Worm (Caenorhabditis elegans) whole organism, L1 larva: ENCODE results near the gene C03G6.17.

Source experiments
- C16A3.4 ChIP-seq: fragments of 150-350 bp; optimal IDR thresholded peaks from 2 replicates; lab custom pipeline; 2014; ENCODE audit warnings: missing biosample characterization, missing genetic modification characterization
- C34B4.2 ChIP-seq: sonication (generic microtip); optimal IDR thresholded peaks from 2 replicates; lab custom pipeline; 2017; ENCODE audit warnings: mild to moderate bottlenecking, missing genetic modification characterization, missing compliant biosample characterization
- Y116A8C.19 ChIP-seq: sonication (generic microtip); optimal IDR thresholded peaks from 2 replicates; lab custom pipeline; 2016; ENCODE audit warnings: missing compliant biosample characterization, missing genetic modification characterization, borderline replicate concordance
- aha-1 ChIP-seq: fragments of 150-350 bp; optimal IDR thresholded peaks from 2 replicates; lab custom pipeline; 2014; ENCODE audit warnings: missing biosample characterization, missing genetic modification characterization
- ama-1 ChIP-seq: fragments of 150-350 bp; optimal IDR thresholded peaks from 2 replicates; lab custom pipeline; 2014
- blmp-1 ChIP-seq: fragments of 150-350 bp; optimal IDR thresholded peaks from 2 replicates; lab custom pipeline; 2014; ENCODE audit warnings: missing biosample characterization, missing genetic modification characterization
- ceh-63 ChIP-seq: fragments of 200-800 bp; sonication (Bioruptor generic); optimal IDR thresholded peaks from 2 replicates; lab custom pipeline; 2018; ENCODE audit warnings: mild to moderate bottlenecking, missing genetic modification characterization, missing compliant biosample characterization
- ceh-8 ChIP-seq: fragments of 200-800 bp; sonication (Bioruptor generic); optimal IDR thresholded peaks from 2 replicates; lab custom pipeline; 2018; ENCODE audit warnings: mild to moderate bottlenecking, missing genetic modification characterization, moderate library complexity, missing compliant biosample characterization
- ceh-82 ChIP-seq, 3 experiments: fragments of 150-350 bp in 1 of 3; sonication (generic microtip) in 2 of 3; optimal IDR thresholded peaks; 2 replicates each; lab custom pipeline; 2014 to 2017; ENCODE audit warnings: missing biosample characterization in 3 of 3, missing genetic modification characterization in 3 of 3
- ces-1 ChIP-seq: fragments of 150-350 bp; optimal IDR thresholded peaks from 2 replicates; lab custom pipeline; 2014; ENCODE audit warnings: missing biosample characterization, missing genetic modification reagents, missing genetic modification characterization
- efl-1 ChIP-seq, 4 experiments: fragments of 150-350 bp; optimal IDR thresholded peaks in 3 of 4; peaks in 1 of 4; 1 replicate in 1 of 4; 2 replicates in 3 of 4; lab custom pipeline; 2014; ENCODE audit warnings: missing biosample characterization in 2 of 4, missing genetic modification characterization in 2 of 4, missing genetic modification reagents in 2 of 4
- egl-13 ChIP-seq: sonication (generic microtip); optimal IDR thresholded peaks from 2 replicates; lab custom pipeline; 2016; ENCODE audit warnings: missing genotype, missing genetic modification reagents, missing genetic modification characterization, missing compliant biosample characterization
- egl-27 ChIP-seq, 2 experiments: fragments of 150-350 bp in 1 of 2; sonication (generic microtip); optimal IDR thresholded peaks; 3 replicates each; lab custom pipeline; 2017 to 2018; ENCODE audit warnings: missing biosample characterization in 2 of 2, missing genetic modification characterization in 2 of 2, missing genetic modification reagents in 2 of 2
- elt-3 ChIP-seq, 6 experiments: fragments of 150-350 bp in 1 of 6; sonication (generic microtip); optimal IDR thresholded peaks; 2 replicates each; lab custom pipeline; 2017 to 2018; ENCODE audit warnings: missing biosample characterization in 6 of 6, missing genetic modification characterization in 6 of 6, inconsistent platforms in 1 of 6
- ets-5 ChIP-seq: fragments of 200-800 bp; sonication (Bioruptor generic); IDR thresholded peaks from 2 replicates; pipeline ENCODE4 v1.3.6; 2022; ENCODE audit warnings: missing genetic modification characterization, missing compliant biosample characterization
- fkh-4 ChIP-seq: sonication (generic microtip); optimal IDR thresholded peaks from 2 replicates; lab custom pipeline; 2016; ENCODE audit warnings: missing compliant biosample characterization, missing genetic modification characterization, borderline replicate concordance
- fkh-8 ChIP-seq: sonication (generic microtip); optimal IDR thresholded peaks from 2 replicates; lab custom pipeline; 2016; ENCODE audit warnings: mild to moderate bottlenecking, missing genetic modification characterization, missing compliant biosample characterization
- grh-1 ChIP-seq: fragments of 200-800 bp; sonication (Bioruptor generic); IDR thresholded peaks from 2 replicates; pipeline ENCODE4 v1.3.6; 2022; ENCODE audit warnings: missing genetic modification reagents, missing genetic modification characterization, missing compliant biosample characterization
- hlh-4 ChIP-seq: sonication (generic microtip); optimal IDR thresholded peaks from 2 replicates; lab custom pipeline; 2016; ENCODE audit warnings: mild to moderate bottlenecking, missing genetic modification characterization, missing compliant biosample characterization
- irx-1 ChIP-seq: sonication (generic microtip); optimal IDR thresholded peaks from 2 replicates; lab custom pipeline; 2016; ENCODE audit warnings: missing genetic modification characterization, missing compliant biosample characterization
- isw-1 ChIP-seq: fragments of 200-800 bp; sonication (Bioruptor generic); IDR thresholded peaks from 2 replicates; pipeline ENCODE4 v1.3.6; 2022; ENCODE audit warnings: missing genetic modification characterization, missing compliant biosample characterization
- lin-14 ChIP-seq: fragments of 200-800 bp; sonication (Bioruptor generic); optimal IDR thresholded peaks from 2 replicates; lab custom pipeline; 2018; ENCODE audit warnings: mild to moderate bottlenecking, missing genetic modification characterization, moderate library complexity, missing compliant biosample characterization
- lin-39 ChIP-seq: fragments of 150-350 bp; optimal IDR thresholded peaks from 2 replicates; lab custom pipeline; 2014; ENCODE audit warnings: missing biosample characterization, missing genetic modification reagents, missing genetic modification characterization
- lir-3 ChIP-seq: sonication (generic microtip); optimal IDR thresholded peaks from 2 replicates; lab custom pipeline; 2016; ENCODE audit warnings: mild to moderate bottlenecking, missing genetic modification characterization, moderate library complexity, missing compliant biosample characterization; ENCODE audit not compliant: poor library complexity
- mdl-1 ChIP-seq, 2 experiments: fragments of 150-350 bp; optimal IDR thresholded peaks; 2 replicates each; lab custom pipeline; 2014 to 2017; ENCODE audit warnings: missing biosample characterization in 2 of 2, missing genetic modification characterization in 2 of 2, inconsistent platforms in 1 of 2
- mef-2 ChIP-seq: fragments of 150-350 bp; optimal IDR thresholded peaks from 2 replicates; lab custom pipeline; 2014; ENCODE audit warnings: missing biosample characterization, missing genetic modification characterization
- nhr-12 ChIP-seq: sonication (generic microtip); optimal IDR thresholded peaks from 2 replicates; lab custom pipeline; 2017; ENCODE audit warnings: missing biosample characterization, missing genetic modification characterization
- nhr-237 ChIP-seq: fragments of 150-350 bp; optimal IDR thresholded peaks from 2 replicates; lab custom pipeline; 2014; ENCODE audit warnings: missing biosample characterization, missing genetic modification characterization
- nhr-77 ChIP-seq: fragments of 150-350 bp; optimal IDR thresholded peaks from 2 replicates; lab custom pipeline; 2014; ENCODE audit warnings: missing biosample characterization, missing genetic modification characterization
- nhr-85 ChIP-seq: sonication (generic microtip); peaks from one replicate; lab custom pipeline; 2016; ENCODE audit warnings: missing genetic modification characterization, inconsistent platforms, missing compliant biosample characterization
- pax-3 ChIP-seq: fragments of 200-800 bp; sonication (Bioruptor generic); optimal IDR thresholded peaks from 2 replicates; lab custom pipeline; 2018; ENCODE audit warnings: mild to moderate bottlenecking, missing genetic modification characterization, moderate library complexity, missing compliant biosample characterization
- snpc-4 ChIP-seq: fragments of 150-350 bp; optimal IDR thresholded peaks from 2 replicates; lab custom pipeline; 2014; ENCODE audit warnings: missing biosample characterization, missing genetic modification characterization
- sox-4 ChIP-seq: sonication (generic microtip); optimal IDR thresholded peaks from 2 replicates; lab custom pipeline; 2016; ENCODE audit warnings: missing genetic modification characterization, missing compliant biosample characterization
- vab-15 ChIP-seq: sonication (generic microtip); optimal IDR thresholded peaks from 2 replicates; lab custom pipeline; 2017; ENCODE audit warnings: missing genotype, mild to moderate bottlenecking, missing genetic modification characterization, missing compliant biosample characterization
- xbp-1 ChIP-seq: sonication (generic microtip); optimal IDR thresholded peaks from 2 replicates; lab custom pipeline; 2016; ENCODE audit warnings: missing genetic modification characterization, missing compliant biosample characterization
- zag-1 ChIP-seq: fragments of 150-350 bp; optimal IDR thresholded peaks from 2 replicates; lab custom pipeline; 2014; ENCODE audit warnings: missing biosample characterization, missing genetic modification characterization
- zip-4 ChIP-seq: fragments of 200-800 bp; sonication (Bioruptor generic); optimal IDR thresholded peaks from 2 replicates; lab custom pipeline; 2018; ENCODE audit warnings: mild to moderate bottlenecking, missing genetic modification characterization, moderate library complexity, missing compliant biosample characterization
- ztf-4 ChIP-seq: fragments of 150-350 bp; optimal IDR thresholded peaks from 2 replicates; lab custom pipeline; 2014; ENCODE audit warnings: missing biosample characterization, missing genetic modification characterization

The C03G6.17 gene

ce11 chrV:7402355-7402754 is 21.4 kb upstream of the C03G6.17 start, which contains the start of gene srj-13:
srj-13 (plus strand) TSS chrV:7402655.
- TF ChIP-seq ets-5 (GFP tag; lab: Robert Waterston, UW) (no peak), lin-14 (GFP tag; lab: Kevin White, UChicago) (no peak), zip-4 (no peak), pax-3 (tag; lab: Kevin White, UChicago) (no peak), blmp-1 (tag; lab: Kevin White, UChicago) (no peak), elt-3 (tag; optimal IDR thresholded peaks at IDR 0.05; lab: Kevin White, UChicago) (no peak), mef-2 (no peak), sox-4 (tag; lab: Kevin White, UChicago) (no peak), C34B4.2 (tag; lab: Kevin White, UChicago) (no peak), egl-13 (tag; lab: Kevin White, UChicago) (no peak), ceh-8 (GFP tag; lab: Kevin White, UChicago) (no peak), xbp-1 (tag; lab: Kevin White, UChicago) (no peak), nhr-12 (tag; lab: Kevin White, UChicago) (no peak), fkh-8 (tag; lab: Kevin White, UChicago) (no peak)

DNA sequence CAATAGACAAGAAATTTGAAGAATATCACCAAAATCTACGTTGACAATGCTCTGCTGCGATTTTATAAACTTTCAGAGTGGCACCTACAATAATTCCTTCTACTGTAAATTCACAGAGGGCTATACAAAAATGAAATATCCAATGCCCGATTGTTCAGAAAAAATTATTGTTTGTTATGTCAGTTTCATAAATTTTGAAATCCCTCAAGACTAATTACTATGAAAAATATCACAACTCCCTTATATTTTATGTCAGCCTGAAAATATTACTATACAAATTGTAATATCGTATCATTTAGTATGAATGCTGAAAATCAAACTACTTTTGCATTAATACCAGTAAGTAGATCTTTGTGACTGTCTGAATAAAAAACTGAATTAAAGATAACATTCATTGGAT is 19.7 kb upstream of the C03G6.17 start, which contains the start of gene srx-60:
TSS of gene srx-60 (plus strand) at position 301 of the 400 bp plus-strand sequence.
- TF ChIP-seq lir-3 (no peak), nhr-85 (no peak), ceh-82 (tag; optimal IDR thresholded peaks at IDR 0.05; lab: Kevin White, UChicago) (no peak), zag-1 (no peak), lin-39 (tag; lab: Kevin White, UChicago) (no peak), nhr-12 (tag; lab: Kevin White, UChicago) (no peak), efl-1 (optimal IDR thresholded peaks at IDR 0.05; lab: Kevin White, UChicago) (no peak), efl-1 (GFP tag; optimal IDR thresholded peaks at IDR 0.05 in 1 of 2; lab: Kevin White, UChicago) (no peak), snpc-4 (tag; lab: Kevin White, UChicago) (no peak), blmp-1 (tag; lab: Kevin White, UChicago) (no peak), vab-15 (no peak), hlh-4 (tag; lab: Kevin White, UChicago) (no peak), isw-1 (GFP tag; lab: Robert Waterston, UW) (no peak), ceh-63 (GFP tag; lab: Kevin White, UChicago) (no peak)

DNA sequence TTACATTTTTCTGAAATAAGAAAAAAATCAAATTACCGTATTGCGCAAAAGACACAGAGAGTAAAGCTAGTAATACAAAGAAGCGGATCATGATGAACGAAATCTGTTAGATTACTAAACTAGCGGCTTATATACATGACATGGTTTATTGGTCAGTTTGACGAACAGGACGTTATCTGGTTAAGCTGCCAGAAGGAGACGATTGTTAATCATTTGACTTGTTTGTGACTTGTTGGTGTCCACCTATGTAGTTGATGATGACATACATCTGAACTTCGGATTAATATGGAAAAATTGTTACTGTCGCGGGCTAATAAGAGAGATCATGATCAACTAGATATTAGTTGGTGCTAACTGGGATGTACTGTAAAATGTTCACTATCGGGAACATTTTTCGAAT is 19.2 kb upstream of the C03G6.17 start, which contains the start of gene cnc-9:
TSS of gene cnc-9 (minus strand) at position 101 of the 400 bp plus-strand sequence.
- TF ChIP-seq efl-1 (optimal IDR thresholded peaks at IDR 0.05; lab: Kevin White, UChicago) (no peak), efl-1 (GFP tag; optimal IDR thresholded peaks at IDR 0.05 in 1 of 2; lab: Kevin White, UChicago) (peak in 1 of 2 experiments; percentile 4), grh-1 (no peak), ama-1 (lab: Kevin White, UChicago) (no peak)

DNA sequence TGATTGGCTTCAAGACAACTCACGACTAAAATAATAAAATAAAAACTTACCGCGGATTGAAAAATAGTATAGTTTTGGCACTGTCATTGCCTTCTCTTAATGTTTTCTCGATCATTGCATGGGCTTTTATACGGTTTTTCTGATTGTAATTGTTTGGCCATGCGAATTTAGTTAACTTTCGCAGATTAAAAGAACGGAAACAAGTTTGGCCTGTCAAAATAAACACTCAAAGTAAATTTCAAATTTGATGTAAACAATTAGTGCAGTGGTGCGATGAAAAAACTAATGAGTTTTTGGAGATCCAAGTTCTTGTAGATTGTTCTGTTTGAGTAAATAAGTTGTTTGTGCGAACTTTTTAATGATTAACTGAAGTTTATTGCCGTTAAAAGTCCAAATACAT is 18.3 kb upstream of the C03G6.17 start, which contains the start of gene gst-41:
TSS of gene gst-41 (minus strand) at position 101 of the 400 bp plus-strand sequence.
- TF ChIP-seq egl-27 (tag; optimal IDR thresholded peaks at IDR 0.05; lab: Kevin White, UChicago), result no peak
- no peak for TF ChIP-seq ceh-82 (tag; optimal IDR thresholded peaks at IDR 0.05; lab: Kevin White, UChicago)
- TF ChIP-seq ces-1 (GFP tag; lab: Kevin White, UChicago), result no peak
- no peak for TF ChIP-seq Y116A8C.19 (tag; lab: Kevin White, UChicago)
- TF ChIP-seq fkh-4 (tag; lab: Kevin White, UChicago), result no peak
- no peak for TF ChIP-seq nhr-237 (tag; lab: Kevin White, UChicago)
- TF ChIP-seq aha-1 (tag; lab: Kevin White, UChicago), result no peak
- no peak for TF ChIP-seq nhr-77 (tag; lab: Kevin White, UChicago)
- TF ChIP-seq ztf-4 (tag; lab: Kevin White, UChicago), result no peak
- TF ChIP-seq nhr-85, result no peak
- no peak for TF ChIP-seq C16A3.4
- no peak for TF ChIP-seq mdl-1 (tag; optimal IDR thresholded peaks at IDR 0.05; lab: Kevin White, UChicago)
- TF ChIP-seq snpc-4 (tag; lab: Kevin White, UChicago), result no peak
- TF ChIP-seq irx-1 (tag; lab: Kevin White, UChicago), result no peak
